Worm (Caenorhabditis elegans): ENCODE results near the gene fipr-19.
A peak's percentile ranks its signal among the peaks of the same experiment; 100 is the strongest.

Gene fipr-19

DNA sequence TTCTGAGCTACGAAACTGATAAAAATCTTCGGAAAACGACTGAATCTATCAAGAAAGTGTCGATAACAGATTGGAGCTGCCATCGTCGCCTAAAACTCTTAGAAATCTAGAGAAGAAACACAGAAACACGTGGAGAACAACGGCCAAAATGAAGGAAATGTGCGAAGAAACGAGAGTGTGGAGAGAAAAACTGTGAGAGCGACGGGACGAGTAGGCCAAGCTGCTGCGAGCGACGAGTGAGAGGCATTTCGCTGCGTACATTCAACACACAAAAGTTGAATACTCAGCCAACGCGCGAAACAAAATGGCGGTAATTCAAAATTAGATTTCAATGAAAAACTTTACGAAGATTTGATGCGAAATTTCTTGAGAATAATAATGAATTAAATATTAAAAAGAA is 39.6 kb upstream of the fipr-19 start:
- TF ChIP-seq unc-130 (GFP tag; optimal IDR thresholded peaks at IDR 0.05) (peak; percentile 30), nhr-90 (tag; optimal IDR thresholded peaks at IDR 0.05) (peak; percentile 74), zfh-2 (GFP tag; conservative IDR thresholded peaks at IDR 0.05) (peak; percentile 87), nhr-80 (tag; optimal IDR thresholded peaks at IDR 0.05) (peak; percentile 99), F23B12.7 (tag; optimal IDR thresholded peaks at IDR 0.05; ENCODE audit: insufficient read depth) (peak; percentile 77), madf-3 (GFP tag; IDR thresholded peaks at IDR 0.05) (peak; percentile 72; the same call in 1 of the 2 replicates), tbp1 (GFP tag; optimal IDR thresholded peaks at IDR 0.05) (peak; percentile 56), akir-1 (GFP tag; optimal IDR thresholded peaks at IDR 0.05) (peak; percentile 12), somi-1 (GFP tag; optimal IDR thresholded peaks at IDR 0.05) (peak; percentile 28), madf-10 (tag; optimal IDR thresholded peaks at IDR 0.05) (peak; percentile 84), lin-35 (GFP tag; optimal IDR thresholded peaks at IDR 0.05) (peak; percentile 80 to 94 (median 89)), mcd-1 (GFP tag; IDR thresholded peaks at IDR 0.05) (peak; percentile 75), let-526 (GFP tag; IDR thresholded peaks at IDR 0.05) (peak; percentile 64; the same call in 1 of the 2 replicates), snpc-1.3 (tag; optimal IDR thresholded peaks at IDR 0.05; ENCODE audit: insufficient read depth) (peak; percentile 39), D2030.7 (GFP tag; IDR thresholded peaks at IDR 0.05) (peak; percentile 57; the same call in 1 of the 2 replicates), madf-8 (GFP tag; conservative IDR thresholded peaks at IDR 0.05) (no peak), K11D2.4 (GFP tag; IDR thresholded peaks at IDR 0.05) (peak; percentile 77), ama-1 (optimal IDR thresholded peaks at IDR 0.05) (no peak), ama-1 (GFP tag; optimal IDR thresholded peaks at IDR 0.05) (no peak), lin-54 (GFP tag; optimal IDR thresholded peaks at IDR 0.05) (peak; percentile 99), lin-40 (tag; optimal IDR thresholded peaks at IDR 0.05) (peak; percentile 74), T26A5.8 (tag; optimal IDR thresholded peaks at IDR 0.05) (no peak), cebp-1 (GFP tag; IDR thresholded peaks at IDR 0.05) (no peak), cebp-1 (tag; optimal IDR thresholded peaks at IDR 0.05) (peak; percentile 81), F33H1.4 (GFP tag; IDR thresholded peaks at IDR 0.05) (peak; percentile 50), chd-7 (tag; optimal IDR thresholded peaks at IDR 0.05) (peak; percentile 66), hmg-1.2 (GFP tag; IDR thresholded peaks at IDR 0.05) (peak; percentile 87), C17E4.6 (GFP tag; IDR thresholded peaks at IDR 0.05) (no peak), zim-3 (tag; optimal IDR thresholded peaks at IDR 0.05) (no peak), tlf-1 (GFP tag; optimal IDR thresholded peaks at IDR 0.05) (peak; percentile 41), snpc-3.4 (tag; optimal IDR thresholded peaks at IDR 0.05) (peak; percentile 9), pbrm-1 (GFP tag; IDR thresholded peaks at IDR 0.05) (peak; percentile 70), hlh-26 (GFP tag; conservative IDR thresholded peaks at IDR 0.05) (no peak), ceh-27 (GFP tag; optimal IDR thresholded peaks at IDR 0.05) (peak; percentile 75), hlh-12 (tag; optimal IDR thresholded peaks at IDR 0.05) (no peak), lsl-1 (GFP tag; optimal IDR thresholded peaks at IDR 0.05) (peak; percentile 3), nfyb-1 (GFP tag; IDR thresholded peaks at IDR 0.05) (no peak), lir-1 (GFP tag; conservative IDR thresholded peaks at IDR 0.05) (peak; percentile 62; the same call in 1 of the 2 replicates), ztf-18 (tag; optimal IDR thresholded peaks at IDR 0.05) (peak; percentile 91), ekl-4 (GFP tag; IDR thresholded peaks at IDR 0.05) (peak; percentile 71), dpl-1 (GFP tag; optimal IDR thresholded peaks at IDR 0.05) (peak; percentile 99), ztf-22 (GFP tag; optimal IDR thresholded peaks at IDR 0.05) (peak; percentile 24), F55B11.4 (tag; optimal IDR thresholded peaks at IDR 0.05; ENCODE audit: borderline replicate concordance, insufficient read depth) (no peak), F49E8.2 (tag; optimal IDR thresholded peaks at IDR 0.05; ENCODE audit: insufficient read depth) (peak; percentile 27), F22D6.2 (tag; optimal IDR thresholded peaks at IDR 0.05) (peak; percentile 28), ceh-40 (GFP tag; IDR thresholded peaks at IDR 0.05) (no peak), dox-1 (GFP tag; IDR thresholded peaks at IDR 0.05) (peak; percentile 84), K12H6.12 (tag; optimal IDR thresholded peaks at IDR 0.05) (peak; percentile 79)

All from whole organism, young adult.